Worm (Caenorhabditis elegans): ENCODE measurements around the gene pcyt-1.

Gene pcyt-1

ce11 chrX:7575939-7576338 lies 3.8 kb downstream of the pcyt-1 start:
- TF ChIP-seq nhr-76 (tag; optimal IDR thresholded peaks at IDR 0.05) (no peak), M03D4.4 (tag; optimal IDR thresholded peaks at IDR 0.05) (no peak), unc-39 (tag; optimal IDR thresholded peaks at IDR 0.05) (no peak), drap-1 (GFP tag; optimal IDR thresholded peaks at IDR 0.05) (no peak), mab-5 (tag; optimal IDR thresholded peaks at IDR 0.05) (no peak), nhr-2 (tag; optimal IDR thresholded peaks at IDR 0.05) (no peak), pha-4 (tag; optimal IDR thresholded peaks at IDR 0.05) (no peak), unc-62 (GFP tag; optimal IDR thresholded peaks at IDR 0.05) (no peak), lin-32 (GFP tag; optimal IDR thresholded peaks at IDR 0.05) (no peak), elt-3 (tag; optimal IDR thresholded peaks at IDR 0.05) (no peak), bed-3 (GFP tag; optimal IDR thresholded peaks at IDR 0.05) (no peak)

- TF ChIP-seq drap-1 (GFP tag; optimal IDR thresholded peaks at IDR 0.05) (no peak), nhr-76 (tag; optimal IDR thresholded peaks at IDR 0.05) (no peak), lsy-2 (tag; optimal IDR thresholded peaks at IDR 0.05) (no peak), mls-2 (tag; optimal IDR thresholded peaks at IDR 0.05) (peak; percentile 23), ztf-11 (tag; optimal IDR thresholded peaks at IDR 0.05) (no peak), ham-2 (GFP tag; optimal IDR thresholded peaks at IDR 0.05) (peak; percentile 19), sptf-1 (tag; optimal IDR thresholded peaks at IDR 0.05) (peak; percentile 15), cnd-1 (tag; optimal IDR thresholded peaks at IDR 0.05) (peak; percentile 34), bed-3 (GFP tag; optimal IDR thresholded peaks at IDR 0.05) (no peak), pha-4 (tag; optimal IDR thresholded peaks at IDR 0.05) (no peak), elt-1 (tag; optimal IDR thresholded peaks at IDR 0.05; ENCODE audit: borderline replicate concordance, insufficient read depth) (peak; percentile 49), M03D4.4 (tag; optimal IDR thresholded peaks at IDR 0.05) (peak; percentile 17)
Measured at ce11 chrX:7577458-7578158, 5.5 kb downstream of the pcyt-1 start.

- no peak for TF ChIP-seq nhr-2 (tag; optimal IDR thresholded peaks at IDR 0.05)
- no peak for TF ChIP-seq lsy-2 (tag; optimal IDR thresholded peaks at IDR 0.05)
Measured at ce11 chrX:7578308-7578707, 6.2 kb downstream of the pcyt-1 start.

ce11 chrX:7582223-7582622 lies 10.1 kb downstream of the pcyt-1 start:
- TF ChIP-seq sptf-1 (tag; optimal IDR thresholded peaks at IDR 0.05) (no peak), lin-32 (GFP tag; optimal IDR thresholded peaks at IDR 0.05) (no peak), ceh-43 (GFP tag; optimal IDR thresholded peaks at IDR 0.05) (no peak), ztf-11 (tag; optimal IDR thresholded peaks at IDR 0.05) (no peak)

- TF ChIP-seq mls-2 (tag; optimal IDR thresholded peaks at IDR 0.05) = no peak
- TF ChIP-seq mab-5 (tag; optimal IDR thresholded peaks at IDR 0.05) = no peak
- no peak for TF ChIP-seq ces-1 (GFP tag; optimal IDR thresholded peaks at IDR 0.05)
- TF ChIP-seq cnd-1 (tag; optimal IDR thresholded peaks at IDR 0.05) = no peak
- no peak for TF ChIP-seq elt-1 (tag; optimal IDR thresholded peaks at IDR 0.05; ENCODE audit: borderline replicate concordance, insufficient read depth)
- no peak for TF ChIP-seq flh-1 (GFP tag; optimal IDR thresholded peaks at IDR 0.05)
- TF ChIP-seq drap-1 (GFP tag; optimal IDR thresholded peaks at IDR 0.05) = no peak
- TF ChIP-seq ceh-83 (GFP tag; optimal IDR thresholded peaks at IDR 0.05) = no peak
Measured at ce11 chrX:7583930-7584329, 11.8 kb downstream of the pcyt-1 start.

DNA sequence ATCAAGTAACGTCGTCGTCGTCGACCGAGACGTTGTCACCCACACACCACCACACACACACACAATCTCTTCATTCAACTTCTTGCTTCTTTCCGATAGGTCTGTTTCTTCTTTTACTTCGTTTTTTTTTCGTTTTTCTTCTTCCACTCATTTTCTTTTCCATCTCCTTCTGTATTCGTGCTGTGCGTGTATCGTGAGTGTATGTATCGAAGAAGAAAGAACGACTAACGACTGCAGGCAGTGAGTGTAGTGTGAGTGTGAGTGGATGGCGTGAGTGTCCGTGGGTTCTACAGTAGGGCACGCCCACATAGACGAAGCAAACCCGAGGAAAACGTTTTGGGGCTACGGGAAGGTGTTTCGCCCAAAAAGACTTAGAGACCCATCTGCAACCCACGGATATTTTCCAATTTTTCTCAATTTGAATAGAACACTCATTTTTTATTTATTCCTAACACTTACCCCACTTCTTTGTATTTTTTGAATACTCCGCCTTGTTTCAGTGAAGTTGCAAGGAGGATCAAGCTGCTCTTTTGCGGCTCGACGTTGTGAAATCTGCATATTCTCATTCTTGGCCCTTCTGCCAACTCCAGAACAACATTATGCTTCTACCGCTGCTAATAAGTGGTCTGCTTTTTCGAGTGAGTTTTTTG lies 13.6 kb downstream of the pcyt-1 start, which contains the start of gene adt-2:
Gene adt-2 (plus strand): TSS at position 600 of the 650 bp plus-strand sequence.
- no peak for TF ChIP-seq mls-2 (tag; optimal IDR thresholded peaks at IDR 0.05)
- TF ChIP-seq elt-1 (tag; optimal IDR thresholded peaks at IDR 0.05; ENCODE audit: borderline replicate concordance, insufficient read depth) = no peak
- no peak for TF ChIP-seq sptf-1 (tag; optimal IDR thresholded peaks at IDR 0.05)
- no peak for TF ChIP-seq mab-5 (tag; optimal IDR thresholded peaks at IDR 0.05)
- no peak for TF ChIP-seq flh-1 (GFP tag; optimal IDR thresholded peaks at IDR 0.05)
- TF ChIP-seq mep-1 (tag; optimal IDR thresholded peaks at IDR 0.05) = no peak
- no peak for TF ChIP-seq tbx-8 (GFP tag; optimal IDR thresholded peaks at IDR 0.05)
- TF ChIP-seq ceh-43 (GFP tag; optimal IDR thresholded peaks at IDR 0.05) = no peak
- no peak for TF ChIP-seq pha-4 (tag; optimal IDR thresholded peaks at IDR 0.05)
- TF ChIP-seq lin-13 (tag; optimal IDR thresholded peaks at IDR 0.05) = no peak
- no peak for TF ChIP-seq ham-2 (GFP tag; optimal IDR thresholded peaks at IDR 0.05)
- TF ChIP-seq nhr-12 (tag; optimal IDR thresholded peaks at IDR 0.05) = no peak
- TF ChIP-seq snpc-4 (tag; optimal IDR thresholded peaks at IDR 0.05) = no peak
- no peak for TF ChIP-seq drap-1 (GFP tag; optimal IDR thresholded peaks at IDR 0.05)
- no peak for TF ChIP-seq unc-39 (tag; optimal IDR thresholded peaks at IDR 0.05)
- no peak for TF ChIP-seq unc-62 (GFP tag; optimal IDR thresholded peaks at IDR 0.05)
- no peak for TF ChIP-seq blmp-1 (tag; optimal IDR thresholded peaks at IDR 0.05)
- no peak for TF ChIP-seq unc-120 (tag; optimal IDR thresholded peaks at IDR 0.05; ENCODE audit: poor library complexity, severe bottlenecking)
- TF ChIP-seq nhr-2 (tag; optimal IDR thresholded peaks at IDR 0.05) = no peak

Measured in whole organism, mixed stage, embryonic.